Fruit fly (Drosophila melanogaster) whole organism, pupa: ENCODE results near the gene mthl2.

Experiments used
- EcR ChIP-seq: fragments of 200-800 bp; sonication (Bioruptor generic); optimal IDR thresholded peaks from 3 replicates; lab custom pipeline; 2019; ENCODE audit warnings: missing biosample characterization, missing genetic modification characterization, mild to moderate bottlenecking, moderate library complexity, missing genetic modification reagents
- Pif1A ChIP-seq: fragments of 200-800 bp; sonication (Bioruptor generic); optimal IDR thresholded peaks from 3 replicates; lab custom pipeline; 2016; ENCODE audit warnings: missing biosample characterization, missing genetic modification characterization

dm6 chr3L:5609493-5609892 lies 4.9 kb downstream of the mthl2 start:
- TF ChIP-seq EcR (GFP tag; lab: Kevin White, UChicago), result no peak
- no peak for TF ChIP-seq Pif1A (GFP tag; lab: Kevin White, UChicago)
